Fruit fly (Drosophila melanogaster): ENCODE measurements around the gene CG5641.

DNA sequence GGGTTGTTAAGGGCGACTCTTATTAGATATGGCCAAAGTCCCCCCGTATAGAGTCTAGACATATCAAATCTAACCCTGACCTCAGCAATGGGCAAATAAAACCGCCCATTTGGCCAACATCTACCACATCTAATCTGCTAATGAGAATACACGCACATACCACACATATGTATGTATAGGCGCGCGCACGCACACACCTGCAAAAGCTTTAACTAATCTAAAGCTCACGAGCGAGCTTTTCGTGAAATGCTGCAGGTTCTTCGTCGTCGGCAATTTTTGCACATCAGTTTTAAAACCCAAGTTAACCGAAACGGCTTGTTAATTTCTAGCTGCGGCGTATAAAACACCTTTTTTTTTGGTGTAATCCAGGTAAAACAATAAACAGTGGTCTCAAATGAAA is 14.7 kb upstream of the CG5641 start:
- no peak for TF ChIP-seq CG8478 (optimal IDR thresholded peaks at IDR 0.05)
- no peak for TF ChIP-seq CTCF (optimal IDR thresholded peaks at IDR 0.05)

Measured in S2 (cell line).